Worm (Caenorhabditis elegans) whole organism, young adult: ENCODE data around the gene srp-7.

Experiments
- B0336.3 ChIP-seq: fragments of 200-800 bp; sonication (Bioruptor generic); IDR thresholded peaks from 2 replicates; pipeline ENCODE4 v1.3.6; 2022; ENCODE audit warnings: missing genetic modification characterization, missing compliant biosample characterization
- D2030.7 ChIP-seq: fragments of 200-800 bp; sonication (Bioruptor generic); IDR thresholded peaks from 2 replicates; pipeline ENCODE4 v1.3.6; 2022; ENCODE audit warnings: missing genetic modification reagents, missing genetic modification characterization, missing compliant biosample characterization
- F22D6.2 ChIP-seq: sonication (generic microtip); optimal IDR thresholded peaks from 2 replicates; lab custom pipeline; 2016; ENCODE audit warnings: mild to moderate bottlenecking, missing genetic modification characterization, missing compliant biosample characterization
- F23B12.7 ChIP-seq: sonication (generic microtip); optimal IDR thresholded peaks from 2 replicates; lab custom pipeline; 2017; ENCODE audit warnings: missing genetic modification characterization, mild to moderate bottlenecking, missing compliant biosample characterization, antibody characterized with exemption, moderate library complexity; ENCODE audit not compliant: insufficient read depth
- F37B4.10 ChIP-seq: fragments of 200-800 bp; sonication (Bioruptor generic); IDR thresholded peaks from 2 replicates; pipeline ENCODE4 v1.3.6; 2022; ENCODE audit warnings: missing genetic modification characterization, missing compliant biosample characterization
- F49E8.2 ChIP-seq: sonication (generic microtip); optimal IDR thresholded peaks from 3 replicates; lab custom pipeline; 2017; ENCODE audit warnings: missing genetic modification characterization, mild to moderate bottlenecking, missing compliant biosample characterization, antibody characterized with exemption, moderate library complexity; ENCODE audit not compliant: insufficient read depth
- F52B5.7 ChIP-seq: sonication (generic microtip); optimal IDR thresholded peaks from 2 replicates; lab custom pipeline; 2016; ENCODE audit warnings: mild to moderate bottlenecking, missing genetic modification characterization, missing compliant biosample characterization
- F55B11.4 ChIP-seq: sonication (generic microtip); optimal IDR thresholded peaks from 2 replicates; lab custom pipeline; 2016; ENCODE audit warnings: missing compliant biosample characterization, missing genetic modification characterization, borderline replicate concordance; ENCODE audit not compliant: insufficient read depth
- F57A8.1 ChIP-seq: fragments of 200-800 bp; sonication (Bioruptor generic); optimal IDR thresholded peaks from 2 replicates; lab custom pipeline; 2018; ENCODE audit warnings: mild to moderate bottlenecking, missing genetic modification characterization, moderate library complexity, missing compliant biosample characterization
- F57C9.4 ChIP-seq: sonication (generic microtip); optimal IDR thresholded peaks from 2 replicates; lab custom pipeline; 2017; ENCODE audit warnings: mild to moderate bottlenecking, missing genetic modification characterization, missing compliant biosample characterization
- Y56A3A.18 ChIP-seq: fragments of 200-800 bp; sonication (Bioruptor generic); IDR thresholded peaks from 2 replicates; pipeline ENCODE4 v1.3.6; 2022; ENCODE audit warnings: missing genetic modification reagents, missing genetic modification characterization, missing compliant biosample characterization
- Y67H2A.10 ChIP-seq: fragments of 200-800 bp; sonication (Bioruptor generic); conservative IDR thresholded peaks from 2 replicates; pipeline ENCODE4 v1.3.6; 2022; ENCODE audit warnings: missing genetic modification reagents, missing genetic modification characterization, missing compliant biosample characterization
- ZK185.1 ChIP-seq: sonication (generic microtip); optimal IDR thresholded peaks from 2 replicates; lab custom pipeline; 2016; ENCODE audit warnings: mild to moderate bottlenecking, missing genetic modification characterization, missing compliant biosample characterization; ENCODE audit not compliant: poor library complexity, severe bottlenecking
- ama-1 ChIP-seq, 3 experiments: fragments of 150-350 bp in 1 of 3; sonication (generic microtip) in 2 of 3; optimal IDR thresholded peaks; 2 replicates each; lab custom pipeline; 2014 to 2018; ENCODE audit warnings: missing biosample characterization in 2 of 3, missing genetic modification characterization in 2 of 3, missing genetic modification reagents in 2 of 3
- aptf-3 ChIP-seq: fragments of 200-800 bp; sonication (Bioruptor generic); IDR thresholded peaks from 2 replicates; pipeline ENCODE4 v1.3.6; 2022; ENCODE audit warnings: missing genetic modification characterization, missing compliant biosample characterization
- atf-7 ChIP-seq: sonication (generic microtip); optimal IDR thresholded peaks from 2 replicates; lab custom pipeline; 2017; ENCODE audit warnings: mild to moderate bottlenecking, missing genetic modification characterization, missing compliant biosample characterization
- athp-1 ChIP-seq: sonication (generic microtip); optimal IDR thresholded peaks from 2 replicates; lab custom pipeline; 2017; ENCODE audit warnings: mild to moderate bottlenecking, missing genetic modification characterization, missing compliant biosample characterization
- attf-3 ChIP-seq: fragments of 200-800 bp; sonication (Bioruptor generic); conservative IDR thresholded peaks from 2 replicates; pipeline ENCODE4 v1.3.6; 2022; ENCODE audit warnings: missing genetic modification reagents, missing genetic modification characterization, missing compliant biosample characterization
- ceh-27 ChIP-seq: fragments of 200-800 bp; sonication (Bioruptor generic); optimal IDR thresholded peaks from 2 replicates; lab custom pipeline; 2018; ENCODE audit warnings: mild to moderate bottlenecking, missing genetic modification characterization, moderate library complexity, missing compliant biosample characterization
- ceh-40 ChIP-seq: fragments of 200-800 bp; sonication (Bioruptor generic); IDR thresholded peaks from 2 replicates; pipeline ENCODE4 v1.3.6; 2022; ENCODE audit warnings: missing genetic modification characterization, missing compliant biosample characterization
- ceh-79 ChIP-seq: sonication (generic microtip); optimal IDR thresholded peaks from 2 replicates; lab custom pipeline; 2017; ENCODE audit warnings: mild to moderate bottlenecking, missing genetic modification characterization, missing compliant biosample characterization
- chd-7 ChIP-seq: sonication (generic microtip); optimal IDR thresholded peaks from 2 replicates; lab custom pipeline; 2016; ENCODE audit warnings: mild to moderate bottlenecking, missing genetic modification characterization, moderate library complexity, missing compliant biosample characterization
- efl-1 ChIP-seq: fragments of 150-350 bp; optimal IDR thresholded peaks from 2 replicates; lab custom pipeline; 2014; ENCODE audit warnings: missing biosample characterization, missing genetic modification reagents, missing genetic modification characterization
- egl-18 ChIP-seq: fragments of 200-800 bp; sonication (Bioruptor generic); IDR thresholded peaks from 2 replicates; pipeline ENCODE4 v1.3.6; 2022; ENCODE audit warnings: missing genetic modification reagents, missing genetic modification characterization, missing compliant biosample characterization
- ekl-4 ChIP-seq: fragments of 200-800 bp; sonication (Bioruptor generic); IDR thresholded peaks from 2 replicates; pipeline ENCODE4 v1.3.6; 2022; ENCODE audit warnings: missing genetic modification reagents, missing genetic modification characterization, missing compliant biosample characterization
- fkh-3 ChIP-seq: sonication (generic microtip); optimal IDR thresholded peaks from 2 replicates; lab custom pipeline; 2016; ENCODE audit warnings: mild to moderate bottlenecking, missing genetic modification characterization, missing compliant biosample characterization
- him-1 ChIP-seq: sonication (generic microtip); optimal IDR thresholded peaks from 2 replicates; lab custom pipeline; 2016; ENCODE audit warnings: missing genotype, missing genetic modification reagents, missing genetic modification characterization, missing compliant biosample characterization
- hrde-1 ChIP-seq: sonication (generic microtip); optimal IDR thresholded peaks from 2 replicates; lab custom pipeline; 2016; ENCODE audit warnings: missing genetic modification characterization, mild to moderate bottlenecking, missing compliant biosample characterization, moderate library complexity, missing genotype, missing genetic modification reagents, borderline replicate concordance
- hsf-1 ChIP-seq: fragments of 200-800 bp; sonication (Bioruptor generic); IDR thresholded peaks from 2 replicates; pipeline ENCODE4 v1.3.6; 2022; ENCODE audit warnings: missing genetic modification reagents, missing genetic modification characterization, missing compliant biosample characterization
- lag-1 ChIP-seq: fragments of 200-800 bp; sonication (Bioruptor generic); IDR thresholded peaks from 2 replicates; pipeline ENCODE4 v1.3.6; 2022; ENCODE audit warnings: missing genetic modification reagents, missing genetic modification characterization, missing compliant biosample characterization
- lin-26 ChIP-seq: fragments of 200-800 bp; sonication (Bioruptor generic); IDR thresholded peaks from 2 replicates; pipeline ENCODE4 v1.3.6; 2022; ENCODE audit warnings: missing genetic modification reagents, missing genetic modification characterization, missing compliant biosample characterization
- lin-40 ChIP-seq: sonication (generic microtip); optimal IDR thresholded peaks from 2 replicates; lab custom pipeline; 2016; ENCODE audit warnings: missing genetic modification characterization, mild to moderate bottlenecking, missing compliant biosample characterization, missing genotype, missing genetic modification reagents
- lir-1 ChIP-seq: fragments of 200-800 bp; sonication (Bioruptor generic); conservative IDR thresholded peaks from 2 replicates; pipeline ENCODE4 v1.3.6; 2022; ENCODE audit warnings: missing genetic modification reagents, missing genetic modification characterization, missing compliant biosample characterization
- lsl-1 ChIP-seq: fragments of 200-800 bp; sonication (Bioruptor generic); optimal IDR thresholded peaks from 2 replicates; lab custom pipeline; 2018; ENCODE audit warnings: mild to moderate bottlenecking, missing genetic modification characterization, moderate library complexity, missing compliant biosample characterization
- madf-6 ChIP-seq: fragments of 200-800 bp; sonication (Bioruptor generic); IDR thresholded peaks from 2 replicates; pipeline ENCODE4 v1.3.6; 2022; ENCODE audit warnings: missing genetic modification reagents, missing genetic modification characterization, missing compliant biosample characterization
- mel-28 ChIP-seq: sonication (generic microtip); optimal IDR thresholded peaks from 2 replicates; lab custom pipeline; 2016; ENCODE audit warnings: borderline replicate concordance, mild to moderate bottlenecking, missing genetic modification characterization, missing compliant biosample characterization
- nfyb-1 ChIP-seq: fragments of 200-800 bp; sonication (Bioruptor generic); IDR thresholded peaks from 2 replicates; pipeline ENCODE4 v1.3.6; 2022; ENCODE audit warnings: missing genetic modification reagents, missing genetic modification characterization, missing compliant biosample characterization
- pha-4 ChIP-seq: fragments of 150-350 bp; sonication (generic microtip); optimal IDR thresholded peaks from 2 replicates; lab custom pipeline; 2014; ENCODE audit warnings: missing biosample characterization, missing genetic modification reagents, missing genetic modification characterization
- snpc-4 ChIP-seq, 5 experiments: fragments of 150-350 bp in 1 of 5; sonication (generic microtip) in 4 of 5; optimal IDR thresholded peaks; 2 replicates each; lab custom pipeline; 2014 to 2018; ENCODE audit warnings: missing genetic modification characterization in 5 of 5, missing biosample characterization in 3 of 5, antibody characterized with exemption in 2 of 5, mild to moderate bottlenecking in 2 of 5, missing compliant biosample characterization in 2 of 5, missing genotype in 2 of 5, moderate library complexity in 2 of 5, missing genetic modification reagents in 1 of 5
- sptf-2 ChIP-seq: fragments of 200-800 bp; sonication (Bioruptor generic); optimal IDR thresholded peaks from 2 replicates; lab custom pipeline; 2018; ENCODE audit warnings: mild to moderate bottlenecking, missing genetic modification characterization, missing compliant biosample characterization
- tbp1 ChIP-seq: fragments of 200-800 bp; sonication (Bioruptor generic); optimal IDR thresholded peaks from 2 replicates; lab custom pipeline; 2018; ENCODE audit warnings: mild to moderate bottlenecking, missing genetic modification characterization, missing compliant biosample characterization
- unc-130 ChIP-seq: sonication (generic microtip); optimal IDR thresholded peaks from 2 replicates; lab custom pipeline; 2016; ENCODE audit warnings: missing genetic modification reagents, missing genetic modification characterization, missing compliant biosample characterization
- zfh-2 ChIP-seq: fragments of 200-800 bp; sonication (Bioruptor generic); conservative IDR thresholded peaks from 2 replicates; pipeline ENCODE4 v1.3.6; 2022; ENCODE audit warnings: missing genetic modification reagents, missing genetic modification characterization, missing compliant biosample characterization
- ztf-25 ChIP-seq: fragments of 200-800 bp; sonication (Bioruptor generic); IDR thresholded peaks from 2 replicates; pipeline ENCODE4 v1.3.6; 2022; ENCODE audit warnings: missing genetic modification reagents, missing genetic modification characterization, missing compliant biosample characterization

Gene srp-7

DNA sequence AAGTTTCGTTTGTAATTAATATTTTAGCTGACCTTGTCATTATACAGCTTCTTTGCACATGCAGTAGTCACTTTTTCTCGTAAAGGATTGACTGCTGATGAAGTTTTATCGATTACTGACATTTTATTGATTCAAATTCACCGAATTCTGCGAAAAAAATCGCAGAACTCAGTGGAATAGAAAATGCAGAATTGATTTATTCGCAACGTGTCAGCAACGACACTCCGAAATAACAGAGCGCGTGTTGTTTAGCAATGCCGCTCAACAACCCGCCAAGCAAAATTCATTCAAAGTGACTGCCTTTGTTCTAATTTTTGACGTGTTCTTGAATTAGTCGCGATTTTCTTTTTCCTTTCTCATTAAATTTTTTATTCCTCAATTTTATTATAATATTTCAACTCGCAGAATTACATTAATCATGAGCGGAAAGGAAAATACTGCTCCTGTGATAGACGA lies 42.2 kb downstream of the srp-7 start, which contains the start of the genes cogc-6 and air-1:
Gene cogc-6, minus strand, starts transcription at position 234 of the 456 bp plus-strand sequence.
Gene air-1, plus strand, starts transcription at position 406 of the 456 bp plus-strand sequence.
- no peak for TF ChIP-seq F52B5.7
- TF ChIP-seq snpc-4 (GFP tag; optimal IDR thresholded peaks at IDR 0.05; lab: Kevin White, UChicago) = peak; percentile 11
- peak in 1 of 4 experiments; percentile 30 for TF ChIP-seq snpc-4 (tag; optimal IDR thresholded peaks at IDR 0.05; lab: Kevin White, UChicago)
- peak; percentile 36 for TF ChIP-seq efl-1 (GFP tag; lab: Kevin White, UChicago)
- TF ChIP-seq attf-3 (GFP tag; lab: Robert Waterston, UW) = peak; percentile 94

DNA sequence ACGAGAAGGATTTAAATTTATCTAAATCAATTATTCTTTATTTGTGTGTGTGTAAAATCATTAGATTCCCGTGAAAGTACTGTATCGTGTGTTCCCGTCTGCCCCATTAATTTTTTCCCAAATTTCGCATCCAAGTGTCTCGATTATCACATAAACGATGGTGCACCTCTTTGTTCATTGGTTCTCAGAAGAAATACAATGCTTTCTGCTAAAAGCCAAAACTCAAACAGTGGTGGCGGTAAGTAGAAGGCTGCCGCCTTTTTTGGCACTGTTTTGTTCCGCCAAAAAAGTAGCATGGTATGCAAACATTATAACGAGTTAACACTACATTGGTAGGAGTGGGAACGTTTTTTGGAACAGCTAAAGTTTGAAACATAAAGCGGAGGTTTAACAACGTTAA lies 44.5 kb downstream of the srp-7 start:
- no peak for TF ChIP-seq F22D6.2 (tag; lab: Kevin White, UChicago)
- TF ChIP-seq pha-4 (tag; lab: Kevin White, UChicago) = no peak
- peak; percentile 43 for TF ChIP-seq athp-1
- no peak for TF ChIP-seq F57A8.1
- TF ChIP-seq zfh-2 (GFP tag; lab: Robert Waterston, UW) = no peak
- no peak for TF ChIP-seq Y56A3A.18 (GFP tag; lab: Robert Waterston, UW)
- 0 out of 2 replicates have a peak, but pooled peaks have one; percentile 19 for TF ChIP-seq F37B4.10 (GFP tag; lab: Robert Waterston, UW)
- TF ChIP-seq him-1 (tag; lab: Kevin White, UChicago) = peak; percentile 36
- TF ChIP-seq ceh-27 (GFP tag; lab: Kevin White, UChicago) = no peak
- TF ChIP-seq Y67H2A.10 (GFP tag; lab: Robert Waterston, UW) = no peak
- TF ChIP-seq B0336.3 (GFP tag; lab: Robert Waterston, UW) = peak; percentile 75
- TF ChIP-seq ceh-40 = no peak
- TF ChIP-seq F49E8.2 (tag; lab: Kevin White, UChicago) = no peak
- no peak for TF ChIP-seq chd-7
- peak; percentile 10 for TF ChIP-seq lsl-1 (GFP tag; lab: Kevin White, UChicago)
- no peak for TF ChIP-seq lag-1 (GFP tag; lab: Robert Waterston, UW)
- TF ChIP-seq D2030.7 (GFP tag; lab: Robert Waterston, UW) = peak; percentile 28; the same call in 1 of the 2 replicates
- 0 out of 2 replicates have a peak, but pooled peaks have one; percentile 53 for TF ChIP-seq nfyb-1
- peak; percentile 36; the same call in 1 of the 2 replicates for TF ChIP-seq madf-6
- TF ChIP-seq ekl-4 (GFP tag; lab: Robert Waterston, UW) = 0 out of 2 replicates have a peak, but pooled peaks have one; percentile 33
- no peak for TF ChIP-seq F57C9.4 (tag; lab: Kevin White, UChicago)
- TF ChIP-seq lin-40 (tag; lab: Kevin White, UChicago) = no peak
- TF ChIP-seq mel-28 (tag; lab: Kevin White, UChicago) = no peak
- no peak for TF ChIP-seq lir-1 (GFP tag; lab: Robert Waterston, UW)
- TF ChIP-seq hsf-1 (GFP tag; lab: Robert Waterston, UW) = peak; percentile 72; the same call in 1 of the 2 replicates
- TF ChIP-seq ZK185.1 (tag; lab: Kevin White, UChicago) = no peak
- TF ChIP-seq egl-18 (GFP tag; lab: Robert Waterston, UW) = no peak
- TF ChIP-seq ceh-79 = peak; percentile 28
- TF ChIP-seq unc-130 = peak; percentile 17
- no peak for TF ChIP-seq ama-1 (optimal IDR thresholded peaks at IDR 0.05; lab: Kevin White, UChicago)
- TF ChIP-seq ama-1 (GFP tag; optimal IDR thresholded peaks at IDR 0.05; lab: Kevin White, UChicago) = no peak
- TF ChIP-seq tbp1 (GFP tag; lab: Kevin White, UChicago) = no peak
- peak; percentile 64; the same call in 1 of the 2 replicates for TF ChIP-seq lin-26 (GFP tag; lab: Robert Waterston, UW)
- no peak for TF ChIP-seq sptf-2
- TF ChIP-seq fkh-3 (tag; lab: Kevin White, UChicago) = no peak
- no peak for TF ChIP-seq F55B11.4 (tag; lab: Kevin White, UChicago)
- no peak for TF ChIP-seq F23B12.7 (tag; lab: Kevin White, UChicago)
- TF ChIP-seq ztf-25 (GFP tag; lab: Robert Waterston, UW) = 0 out of 2 replicates have a peak, but pooled peaks have one; percentile 63
- no peak for TF ChIP-seq atf-7 (tag; lab: Kevin White, UChicago)
- TF ChIP-seq hrde-1 (tag; lab: Kevin White, UChicago) = peak; percentile 80
- no peak for TF ChIP-seq aptf-3 (GFP tag; lab: Robert Waterston, UW)
- TF ChIP-seq snpc-4 (GFP tag; optimal IDR thresholded peaks at IDR 0.05; lab: Kevin White, UChicago) = no peak
- TF ChIP-seq snpc-4 (tag; optimal IDR thresholded peaks at IDR 0.05; lab: Kevin White, UChicago) = peak in 1 of 4 experiments; percentile 15
